Worm (Caenorhabditis elegans) whole organism, L1 larva: ENCODE data around the gene T04A11.4.
"Not testable (repeated sequence)": the region's sequence is repeated elsewhere in the genome, so short reads cannot be mapped to it uniquely, and the experiment has no call there.

Experiments used
- C04F5.9 ChIP-seq: sonication (generic microtip); optimal IDR thresholded peaks from 2 replicates; lab custom pipeline; 2016; ENCODE audit warnings: missing genetic modification characterization, missing compliant biosample characterization
- blmp-1 ChIP-seq: fragments of 150-350 bp; optimal IDR thresholded peaks from 2 replicates; lab custom pipeline; 2014; ENCODE audit warnings: missing biosample characterization, missing genetic modification characterization
- ceh-63 ChIP-seq: fragments of 200-800 bp; sonication (Bioruptor generic); optimal IDR thresholded peaks from 2 replicates; lab custom pipeline; 2018; ENCODE audit warnings: mild to moderate bottlenecking, missing genetic modification characterization, missing compliant biosample characterization
- ceh-82 ChIP-seq, 3 experiments: fragments of 150-350 bp in 1 of 3; sonication (generic microtip) in 2 of 3; optimal IDR thresholded peaks; 2 replicates each; lab custom pipeline; 2014 to 2017; ENCODE audit warnings: missing biosample characterization in 3 of 3, missing genetic modification characterization in 3 of 3
- ceh-88 ChIP-seq: fragments of 200-800 bp; sonication (Bioruptor generic); IDR thresholded peaks from 2 replicates; pipeline ENCODE4 v1.3.6; 2022; ENCODE audit warnings: missing genetic modification characterization, missing compliant biosample characterization
- dsc-1 ChIP-seq: sonication (generic microtip); optimal IDR thresholded peaks from 2 replicates; lab custom pipeline; 2016; ENCODE audit warnings: mild to moderate bottlenecking, missing genetic modification characterization, missing compliant biosample characterization
- efl-1 ChIP-seq, 4 experiments: fragments of 150-350 bp; optimal IDR thresholded peaks in 3 of 4; peaks in 1 of 4; 1 replicate in 1 of 4; 2 replicates in 3 of 4; lab custom pipeline; 2014; ENCODE audit warnings: missing biosample characterization in 2 of 4, missing genetic modification characterization in 2 of 4, missing genetic modification reagents in 2 of 4
- egl-13 ChIP-seq: sonication (generic microtip); optimal IDR thresholded peaks from 2 replicates; lab custom pipeline; 2016; ENCODE audit warnings: missing genotype, missing genetic modification reagents, missing genetic modification characterization, missing compliant biosample characterization
- elt-2 ChIP-seq: sonication (generic microtip); optimal IDR thresholded peaks from 2 replicates; lab custom pipeline; 2016; ENCODE audit warnings: missing genetic modification characterization, mild to moderate bottlenecking, inconsistent platforms, missing compliant biosample characterization, missing genetic modification reagents
- fkh-10 ChIP-seq: sonication (generic microtip); optimal IDR thresholded peaks from 2 replicates; lab custom pipeline; 2017; ENCODE audit warnings: missing biosample characterization, missing genetic modification reagents, missing genetic modification characterization
- fkh-4 ChIP-seq: sonication (generic microtip); optimal IDR thresholded peaks from 2 replicates; lab custom pipeline; 2016; ENCODE audit warnings: missing compliant biosample characterization, missing genetic modification characterization, borderline replicate concordance
- fkh-8 ChIP-seq: sonication (generic microtip); optimal IDR thresholded peaks from 2 replicates; lab custom pipeline; 2016; ENCODE audit warnings: mild to moderate bottlenecking, missing genetic modification characterization, missing compliant biosample characterization
- fos-1 ChIP-seq: fragments of 150-350 bp; optimal IDR thresholded peaks from 2 replicates; lab custom pipeline; 2014; ENCODE audit warnings: missing biosample characterization, missing genetic modification characterization
- hlh-17 ChIP-seq: fragments of 200-800 bp; sonication (Bioruptor generic); optimal IDR thresholded peaks from 2 replicates; lab custom pipeline; 2018; ENCODE audit warnings: missing genetic modification characterization, mild to moderate bottlenecking, missing compliant biosample characterization, moderate library complexity, borderline replicate concordance
- irx-1 ChIP-seq: sonication (generic microtip); optimal IDR thresholded peaks from 2 replicates; lab custom pipeline; 2016; ENCODE audit warnings: missing genetic modification characterization, missing compliant biosample characterization
- jun-1 ChIP-seq: fragments of 150-350 bp; optimal IDR thresholded peaks from 2 replicates; lab custom pipeline; 2014; ENCODE audit warnings: missing biosample characterization, missing genetic modification reagents, missing genetic modification characterization
- lin-13 ChIP-seq: fragments of 150-350 bp; optimal IDR thresholded peaks from 2 replicates; lab custom pipeline; 2014; ENCODE audit warnings: missing biosample characterization, missing genetic modification reagents, missing genetic modification characterization
- lin-15B ChIP-seq: fragments of 150-350 bp; sonication (generic microtip); optimal IDR thresholded peaks from 3 replicates; lab custom pipeline; 2014; ENCODE audit warnings: missing biosample characterization, missing genetic modification characterization
- lin-35 ChIP-seq, 2 experiments: fragments of 150-350 bp; optimal IDR thresholded peaks; 2 replicates each; lab custom pipeline; 2014; ENCODE audit warnings: missing biosample characterization in 2 of 2, missing genetic modification characterization in 2 of 2, missing genetic modification reagents in 2 of 2
- mdl-1 ChIP-seq, 2 experiments: fragments of 150-350 bp; optimal IDR thresholded peaks; 2 replicates each; lab custom pipeline; 2014 to 2017; ENCODE audit warnings: missing biosample characterization in 2 of 2, missing genetic modification characterization in 2 of 2, inconsistent platforms in 1 of 2
- mep-1 ChIP-seq: fragments of 150-350 bp; optimal IDR thresholded peaks from 2 replicates; lab custom pipeline; 2014; ENCODE audit warnings: missing biosample characterization, missing genetic modification characterization
- nhr-237 ChIP-seq: fragments of 150-350 bp; optimal IDR thresholded peaks from 2 replicates; lab custom pipeline; 2014; ENCODE audit warnings: missing biosample characterization, missing genetic modification characterization
- nhr-28 ChIP-seq: fragments of 150-350 bp; optimal IDR thresholded peaks from 2 replicates; lab custom pipeline; 2014; ENCODE audit warnings: missing biosample characterization, missing genetic modification characterization
- nhr-77 ChIP-seq: fragments of 150-350 bp; optimal IDR thresholded peaks from 2 replicates; lab custom pipeline; 2014; ENCODE audit warnings: missing biosample characterization, missing genetic modification characterization
- nhr-84 ChIP-seq: sonication (generic microtip); optimal IDR thresholded peaks from 2 replicates; lab custom pipeline; 2017; ENCODE audit warnings: missing biosample characterization, missing genetic modification characterization
- pag-3 ChIP-seq: sonication (generic microtip); optimal IDR thresholded peaks from 2 replicates; lab custom pipeline; 2017; ENCODE audit warnings: missing genetic modification characterization, mild to moderate bottlenecking, missing compliant biosample characterization, antibody characterized with exemption, borderline replicate concordance; ENCODE audit not compliant: insufficient read depth
- rnt-1 ChIP-seq: sonication (generic microtip); optimal IDR thresholded peaks from 2 replicates; lab custom pipeline; 2016; ENCODE audit warnings: mild to moderate bottlenecking, missing genetic modification characterization, moderate library complexity, missing compliant biosample characterization
- skn-1 ChIP-seq: fragments of 150-350 bp; optimal IDR thresholded peaks from 2 replicates; lab custom pipeline; 2014; ENCODE audit warnings: missing biosample characterization, missing genetic modification characterization
- snpc-4 ChIP-seq: fragments of 150-350 bp; optimal IDR thresholded peaks from 2 replicates; lab custom pipeline; 2014; ENCODE audit warnings: missing biosample characterization, missing genetic modification characterization
- swsn-7 ChIP-seq: sonication (generic microtip); optimal IDR thresholded peaks from 2 replicates; lab custom pipeline; 2016; ENCODE audit warnings: missing genetic modification characterization, missing compliant biosample characterization
- tbx-2 ChIP-seq: sonication (generic microtip); optimal IDR thresholded peaks from 2 replicates; lab custom pipeline; 2016; ENCODE audit warnings: missing genetic modification characterization, missing compliant biosample characterization
- unc-130 ChIP-seq: fragments of 150-350 bp; optimal IDR thresholded peaks from 2 replicates; lab custom pipeline; 2017; ENCODE audit warnings: missing biosample characterization, missing genetic modification characterization, inconsistent platforms
- unc-98 ChIP-seq: fragments of 200-800 bp; sonication (Bioruptor generic); IDR thresholded peaks from 2 replicates; pipeline ENCODE4 v1.3.6; 2022; ENCODE audit warnings: missing genetic modification characterization, missing compliant biosample characterization
- zip-4 ChIP-seq: fragments of 200-800 bp; sonication (Bioruptor generic); optimal IDR thresholded peaks from 2 replicates; lab custom pipeline; 2018; ENCODE audit warnings: mild to moderate bottlenecking, missing genetic modification characterization, moderate library complexity, missing compliant biosample characterization

T04A11.4 gene

DNA sequence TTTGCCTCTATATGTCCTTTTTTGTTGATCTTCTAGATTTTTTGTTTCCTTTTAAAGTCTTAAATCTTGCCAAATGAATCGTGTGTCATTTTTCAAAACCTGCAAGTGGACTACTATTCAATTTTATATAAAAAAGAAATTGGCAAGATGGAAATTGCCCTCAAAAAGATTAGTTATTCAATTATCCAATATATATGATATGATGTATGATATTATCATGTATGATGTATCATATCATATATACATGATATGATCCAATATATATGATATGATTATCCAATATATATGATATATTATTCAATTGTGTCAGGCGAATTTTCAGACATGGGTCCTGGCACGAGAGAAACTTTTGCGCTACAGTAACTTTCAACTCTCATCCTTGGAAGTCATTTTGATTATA lies 10.8 kb upstream of the T04A11.4 start, which contains the start of gene sru-20:
Gene sru-20, plus strand, starts transcription at position 301 of the 400 bp plus-strand sequence.
- TF ChIP-seq swsn-7 (no peak), efl-1 (optimal IDR thresholded peaks at IDR 0.05; lab: Kevin White, UChicago) (no peak), efl-1 (GFP tag; optimal IDR thresholded peaks at IDR 0.05 in 1 of 2; lab: Kevin White, UChicago) (no peak), egl-13 (no peak), unc-98 (GFP tag; lab: Robert Waterston, UW) (no peak), dsc-1 (no peak), nhr-84 (no peak), mep-1 (tag; lab: Kevin White, UChicago) (no peak)
- TF ChIP-seq, all 84 proteins: peak for 0

DNA sequence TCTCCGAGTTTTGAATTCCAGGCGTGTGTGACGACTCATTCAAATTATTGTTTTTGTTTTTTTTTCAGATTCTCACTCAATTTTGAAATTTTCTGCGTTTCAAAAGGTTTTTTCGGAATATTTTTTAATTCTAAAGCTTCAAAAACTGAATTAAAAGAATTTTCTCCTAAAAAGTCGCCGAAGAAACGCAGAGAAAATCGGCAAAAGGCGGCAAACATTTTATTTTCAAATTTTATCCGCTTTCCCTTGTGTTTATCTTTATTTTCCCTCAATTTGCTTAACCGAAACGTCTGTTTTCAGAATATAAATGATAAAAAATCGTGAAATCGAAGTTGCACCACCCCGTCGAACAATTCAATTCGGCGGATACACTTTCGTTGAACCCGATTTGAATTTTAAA lies 6.1 kb upstream of the T04A11.4 start, which contains the start of gene him-6:
Gene him-6, plus strand, starts transcription at position 301 of the 400 bp plus-strand sequence.
- TF ChIP-seq snpc-4 (tag; lab: Kevin White, UChicago) (no peak), unc-98 (GFP tag; lab: Robert Waterston, UW) (no peak), nhr-84 (no peak), nhr-237 (no peak), zip-4 (no peak), fkh-4 (tag; lab: Kevin White, UChicago) (no peak), unc-130 (tag; lab: Kevin White, UChicago) (no peak), lin-35 (GFP tag; optimal IDR thresholded peaks at IDR 0.05; lab: Kevin White, UChicago) (no peak), tbx-2 (no peak), lin-13 (GFP tag; lab: Kevin White, UChicago) (no peak), mep-1 (tag; lab: Kevin White, UChicago) (no peak), blmp-1 (tag; lab: Kevin White, UChicago) (no peak), ceh-88 (no peak), fos-1 (no peak), irx-1 (no peak), ceh-63 (GFP tag; lab: Kevin White, UChicago) (no peak), rnt-1 (tag; lab: Kevin White, UChicago) (no peak), elt-2 (tag; lab: Kevin White, UChicago) (no peak), pag-3 (tag; lab: Kevin White, UChicago) (no peak)

DNA sequence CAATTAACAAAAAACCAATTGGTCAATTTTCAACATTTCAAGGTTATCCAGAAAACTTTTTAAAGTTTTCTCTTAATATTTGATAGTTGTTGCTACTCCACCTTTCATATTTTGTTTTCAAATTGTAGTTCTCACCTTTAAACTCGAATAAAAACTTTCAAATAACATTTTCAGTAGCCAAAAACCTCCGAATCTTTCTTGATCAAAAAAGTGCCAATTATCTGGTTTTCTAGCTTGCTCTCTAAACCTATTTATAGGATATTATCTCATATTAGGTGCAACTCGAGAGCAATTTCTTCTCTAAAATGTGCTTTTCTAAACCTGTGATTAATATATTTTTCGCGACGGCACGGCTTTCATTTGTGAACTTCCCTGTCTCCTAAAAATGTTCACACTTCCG lies 2.8 kb upstream of the T04A11.4 start, which contains the start of gene sru-26:
Gene sru-26, plus strand, starts transcription at position 301 of the 400 bp plus-strand sequence.
- TF ChIP-seq hlh-17 (GFP tag; lab: Kevin White, UChicago) (no peak), mdl-1 (tag; optimal IDR thresholded peaks at IDR 0.05; lab: Kevin White, UChicago) (no peak), C04F5.9 (tag; lab: Kevin White, UChicago) (no peak)

DNA sequence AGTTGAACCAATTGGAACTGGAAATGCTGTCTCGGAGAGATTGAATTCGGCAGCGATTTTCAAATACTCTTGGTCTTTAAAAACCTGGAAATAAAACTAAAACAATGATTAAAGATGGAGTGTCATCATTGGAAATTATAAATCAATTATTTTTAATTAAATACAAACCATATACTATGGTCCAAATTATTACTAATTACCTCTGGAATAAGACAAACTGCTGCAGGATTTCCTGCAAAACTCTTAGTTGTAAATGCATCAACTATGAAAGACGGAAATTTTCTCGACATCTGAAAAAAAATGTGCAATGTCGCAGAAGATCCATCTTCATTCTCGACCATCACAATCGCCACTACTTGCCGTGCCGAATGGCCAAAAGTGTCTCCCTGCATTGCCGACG lies 5.7 kb downstream of the T04A11.4 start, which contains the start of gene igdb-1:
Gene igdb-1, plus strand, starts transcription at position 301 of the 400 bp plus-strand sequence.
- not testable (repeated sequence) for TF ChIP-seq skn-1; nhr-28 (tag; lab: Kevin White, UChicago); fkh-10
- TF ChIP-seq, all 84 proteins: peak for 0; not testable (repeated sequence) for 84

DNA sequence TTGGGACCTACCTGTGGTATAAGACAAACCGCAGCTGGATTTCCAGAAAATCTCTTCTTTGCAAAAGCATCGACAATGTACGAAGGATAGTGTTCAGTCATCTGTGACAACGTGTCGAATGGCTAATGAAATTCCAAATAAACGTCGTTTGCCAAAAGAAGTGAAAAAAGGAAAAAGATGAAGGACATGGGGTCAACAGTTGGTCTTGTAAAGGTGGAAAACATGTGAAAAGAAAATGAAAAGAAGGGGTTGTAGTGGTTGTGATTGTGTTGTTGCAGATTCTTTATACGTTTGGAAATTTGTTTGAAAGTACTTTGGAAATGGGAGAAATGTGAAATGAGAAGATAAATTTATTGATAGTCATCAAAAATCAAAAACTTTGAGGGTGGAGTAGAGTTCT lies 7.4 kb downstream of the T04A11.4 start, which contains the start of gene T04A11.1:
Gene T04A11.1, minus strand, starts transcription at position 101 of the 400 bp plus-strand sequence.
- not testable (repeated sequence) for TF ChIP-seq mep-1 (tag; lab: Kevin White, UChicago); nhr-77 (tag; lab: Kevin White, UChicago); ceh-82 (tag; optimal IDR thresholded peaks at IDR 0.05; lab: Kevin White, UChicago)
- TF ChIP-seq, all 84 proteins: peak for 0; not testable (repeated sequence) for 84

DNA sequence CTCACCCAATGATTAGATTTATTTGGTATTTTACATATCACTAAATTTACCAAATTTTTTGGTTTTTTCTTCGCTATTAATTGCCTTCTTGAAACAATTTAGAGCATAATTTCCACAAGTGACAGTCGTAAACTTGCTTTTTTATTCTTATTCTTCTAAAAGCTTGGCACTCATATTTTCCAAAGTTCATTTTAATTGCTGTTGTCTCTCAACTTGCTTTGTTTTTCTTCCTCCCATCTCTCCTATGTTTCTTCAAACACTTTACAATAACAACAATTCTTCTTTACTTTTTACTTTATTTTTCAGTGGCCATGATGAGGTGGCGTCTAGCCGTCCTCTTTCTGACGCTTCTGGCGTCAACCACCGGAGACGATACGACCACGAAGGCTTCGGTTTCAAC lies 16.0 kb downstream of the T04A11.4 start, which contains the start of gene igdb-2:
Gene igdb-2, plus strand, starts transcription at position 301 of the 400 bp plus-strand sequence.
- TF ChIP-seq lin-35 (GFP tag; optimal IDR thresholded peaks at IDR 0.05; lab: Kevin White, UChicago) = no peak
- TF ChIP-seq lin-15B (tag; lab: Kevin White, UChicago) = no peak
- no peak for TF ChIP-seq zip-4
- no peak for TF ChIP-seq jun-1 (tag; lab: Kevin White, UChicago)
- no peak for TF ChIP-seq fkh-8 (tag; lab: Kevin White, UChicago)
- TF ChIP-seq, all 84 proteins: peak for 0
